Fruit fly (Drosophila melanogaster): Measurements from ENCODE around the gene CG1387.

Gene CG1387

DNA sequence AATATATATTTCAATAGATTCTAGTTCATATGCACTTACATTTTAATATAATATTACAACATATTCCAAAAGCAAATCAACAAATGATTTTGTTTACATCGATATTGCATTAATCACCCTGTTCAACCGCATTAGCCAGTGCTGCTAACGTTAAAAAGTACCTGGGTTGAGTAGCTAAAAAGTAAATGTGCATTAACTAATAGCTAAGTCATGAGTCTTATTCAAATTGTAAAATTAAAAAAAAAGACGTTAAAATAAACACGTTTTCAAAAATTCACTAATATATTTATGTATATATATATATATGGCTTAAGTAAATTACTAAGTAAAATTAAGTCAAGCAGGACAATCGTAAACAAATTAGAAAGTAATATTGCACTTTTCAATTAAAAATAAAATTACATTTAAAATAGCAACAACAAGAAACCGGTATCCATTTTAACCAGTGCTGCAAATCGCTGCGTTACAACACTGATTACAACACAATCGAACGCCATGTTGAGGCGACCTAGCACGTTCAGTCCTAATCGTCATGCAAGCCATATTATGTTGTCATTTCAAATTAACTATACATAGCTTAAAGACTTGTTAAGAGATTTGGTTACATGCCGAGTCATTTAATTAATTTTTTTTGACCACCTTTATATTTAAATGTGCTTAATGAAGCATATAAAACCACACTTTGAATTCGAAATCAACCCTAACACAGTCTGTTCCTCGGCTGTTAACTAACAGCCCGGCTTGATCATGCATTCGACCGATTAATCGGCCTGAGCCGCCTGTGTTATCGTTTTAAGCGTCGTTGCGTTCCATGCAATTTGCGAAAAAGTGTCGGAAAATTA, 12.8 kb downstream of the CG1387 start, which contains the start of gene CG10555:
CG10555 (plus strand) TSS at position 764 of the 842 bp plus-strand sequence.
- TF ChIP-seq Nf-YB (GFP tag; optimal IDR thresholded peaks at IDR 0.05) (peak; percentile 45), CG7839 (tag; optimal IDR thresholded peaks at IDR 0.05) (peak; percentile 68), CG1603 (tag; optimal IDR thresholded peaks at IDR 0.05) (peak; percentile 95), Hr51 (GFP tag; optimal IDR thresholded peaks at IDR 0.05) (peak; percentile 80 to 87), CG8281 (tag; optimal IDR thresholded peaks at IDR 0.05) (no peak), CG18764 (GFP tag; optimal IDR thresholded peaks at IDR 0.05) (peak; percentile 97), CG11398 (GFP tag; optimal IDR thresholded peaks at IDR 0.05) (peak; percentile 66), CG11695 (GFP tag; IDR thresholded peaks at IDR 0.05) (peak; percentile 60; the same call in 2 of the 3 replicates), al (GFP tag; IDR thresholded peaks at IDR 0.05) (peak; percentile 74), trem (tag; optimal IDR thresholded peaks at IDR 0.05) (peak; percentile 33), CG6254 (GFP tag; optimal IDR thresholded peaks at IDR 0.05) (peak; percentile 99), ems (GFP tag; optimal IDR thresholded peaks at IDR 0.05) (peak; percentile 87), CG15514 (GFP tag; optimal IDR thresholded peaks at IDR 0.05) (peak; percentile 47), prd (optimal IDR thresholded peaks at IDR 0.05) (no peak), prd (GFP tag; IDR thresholded peaks at IDR 0.05) (peak; percentile 93), Sry-β (GFP tag; optimal IDR thresholded peaks at IDR 0.05) (peak; percentile 36), CG11696 (GFP tag; IDR thresholded peaks at IDR 0.05) (0 out of 2 replicates have a peak, but pooled peaks have one; percentile 48), ash1 (GFP tag; optimal IDR thresholded peaks at IDR 0.05) (no peak), CG4328 (GFP tag; optimal IDR thresholded peaks at IDR 0.05) (peak; percentile 75), Oli (tag; optimal IDR thresholded peaks at IDR 0.05) (peak; percentile 62), HLH54F (GFP tag; optimal IDR thresholded peaks at IDR 0.05) (peak; percentile 95), Atf-2 (GFP tag; optimal IDR thresholded peaks at IDR 0.05) (peak; percentile 84), MTF-1 (GFP tag; optimal IDR thresholded peaks at IDR 0.05; ENCODE audit: borderline replicate concordance) (no peak), CG8359 (GFP tag; optimal IDR thresholded peaks at IDR 0.05; ENCODE audit: borderline replicate concordance) (no peak), HmgD (GFP tag; optimal IDR thresholded peaks at IDR 0.05) (peak; percentile 70), CG34224 (GFP tag; IDR thresholded peaks at IDR 0.05; ENCODE audit: partially characterized antibody) (peak; percentile 75), jing (GFP tag; optimal IDR thresholded peaks at IDR 0.05) (peak; percentile 79), wor (GFP tag; IDR thresholded peaks at IDR 0.05) (peak; percentile 93), Mad (GFP tag; optimal IDR thresholded peaks at IDR 0.05) (peak; percentile 90), CG16779 (GFP tag; IDR thresholded peaks at IDR 0.05) (peak; percentile 69; the same call in 1 of the 2 replicates), CG7357 (GFP tag; IDR thresholded peaks at IDR 0.05) (peak; percentile 86), twi (tag; optimal IDR thresholded peaks at IDR 0.05) (peak; percentile 72), Opbp (GFP tag; IDR thresholded peaks at IDR 0.05; ENCODE audit: partially characterized antibody) (peak; percentile 78), zfh1 (GFP tag; IDR thresholded peaks at IDR 0.05) (peak; percentile 90), CG12104 (GFP tag; optimal IDR thresholded peaks at IDR 0.05) (peak; percentile 75), Oaz (GFP tag; IDR thresholded peaks at IDR 0.05) (peak; percentile 91), CG4617 (GFP tag; optimal IDR thresholded peaks at IDR 0.05; ENCODE audit: borderline replicate concordance) (peak; percentile 19), CG30020 (tag; optimal IDR thresholded peaks at IDR 0.05) (peak; percentile 84), az2 (GFP tag; optimal IDR thresholded peaks at IDR 0.05) (peak; percentile 75), NC2β (GFP tag; optimal IDR thresholded peaks at IDR 0.05) (peak; percentile 93), Doc2 (GFP tag; IDR thresholded peaks at IDR 0.05) (peak; percentile 57), Hr39 (optimal IDR thresholded peaks at IDR 0.05) (no peak), Gug (GFP tag; IDR thresholded peaks at IDR 0.05) (peak; percentile 65; the same call in 3 of the 4 replicates), chn (GFP tag; optimal IDR thresholded peaks at IDR 0.05) (peak; percentile 93), CG10267 (tag; optimal IDR thresholded peaks at IDR 0.05) (peak; percentile 90), repo (GFP tag; optimal IDR thresholded peaks at IDR 0.05) (peak; percentile 87), Six4 (GFP tag; optimal IDR thresholded peaks at IDR 0.05) (peak; percentile 59), Eip74EF (GFP tag; optimal IDR thresholded peaks at IDR 0.05) (peak in 1 of 2 experiments; percentile 33)
